Worm (Caenorhabditis elegans) whole organism, L4/young adult: ENCODE data around the gene F28H7.2.

Source experiments
- W03F9.2 ChIP-seq: fragments of 150-350 bp; optimal IDR thresholded peaks from 2 replicates; lab custom pipeline; 2014; ENCODE audit warnings: missing biosample characterization, missing genetic modification characterization
- dao-5 ChIP-seq: sonication (generic microtip); optimal IDR thresholded peaks from 2 replicates; lab custom pipeline; 2016; ENCODE audit warnings: missing genotype, missing genetic modification characterization, moderate library complexity, missing compliant biosample characterization
- him-1 ChIP-seq: sonication (generic microtip); optimal IDR thresholded peaks from 2 replicates; lab custom pipeline; 2016; ENCODE audit warnings: missing genotype, missing genetic modification reagents, missing genetic modification characterization, missing compliant biosample characterization

DNA sequence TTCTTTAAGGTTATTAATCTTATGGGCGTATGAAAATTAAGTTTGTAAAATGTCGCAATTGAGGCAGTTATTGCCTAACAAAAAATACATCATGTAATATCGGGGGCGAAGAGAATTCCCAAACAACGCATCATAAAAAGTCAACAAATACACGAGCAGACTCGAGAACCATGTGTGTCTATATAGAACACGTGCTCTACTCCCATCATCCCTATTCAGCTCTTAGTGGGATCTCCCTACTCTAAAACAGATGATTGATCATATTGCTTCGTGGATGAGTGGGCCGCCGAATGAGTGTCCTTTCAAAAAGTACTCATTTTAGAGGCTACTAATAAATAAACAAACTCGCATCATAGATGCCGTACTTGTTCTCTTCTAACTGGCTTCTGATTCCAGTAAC is 23.2 kb upstream of the F28H7.2 start:
- TF ChIP-seq him-1 (no peak), dao-5 (tag; lab: Kevin White, UChicago) (no peak), W03F9.2 (no peak)
